Fruit fly (Drosophila melanogaster) whole organism, embryonic: ENCODE results near the gene CG15027.

Source experiments
- CG1024 ChIP-seq: fragments of 200-800 bp; sonication (Bioruptor generic); IDR thresholded peaks from 2 replicates; pipeline ENCODE4 v1.3.6; 2022; ENCODE audit warnings: missing biosample characterization, missing genetic modification characterization
- CG10366 ChIP-seq: fragments of 200-800 bp; sonication (Bioruptor generic); IDR thresholded peaks from 2 replicates; pipeline ENCODE4 v1.3.6; 2022; ENCODE audit warnings: missing biosample characterization, missing genetic modification characterization
- CG10431 ChIP-seq: fragments of 200-800 bp; sonication (Bioruptor generic); optimal IDR thresholded peaks from 3 replicates; lab custom pipeline; 2018; ENCODE audit warnings: missing biosample characterization, mild to moderate bottlenecking, missing genetic modification characterization
- CG10543 ChIP-seq: fragments of 200-800 bp; sonication (Bioruptor generic); optimal IDR thresholded peaks from 3 replicates; lab custom pipeline; 2017; ENCODE audit warnings: missing biosample characterization, mild to moderate bottlenecking, missing genetic modification characterization, moderate library complexity
- CG11085 ChIP-seq: fragments of 200-800 bp; sonication (Bioruptor generic); IDR thresholded peaks from 2 replicates; pipeline ENCODE4 v1.3.6; 2022; ENCODE audit warnings: missing biosample characterization, missing genetic modification characterization
- CG12104 ChIP-seq: fragments of 200-800 bp; sonication (Bioruptor generic); optimal IDR thresholded peaks from 3 replicates; lab custom pipeline; 2016; ENCODE audit warnings: missing biosample characterization, missing genetic modification characterization
- CG12155 ChIP-seq: fragments of 200-800 bp; sonication (Bioruptor generic); optimal IDR thresholded peaks from 3 replicates; lab custom pipeline; 2016; ENCODE audit warnings: missing biosample characterization, missing genetic modification characterization
- CG15011 ChIP-seq: fragments of 200-800 bp; sonication (Bioruptor generic); optimal IDR thresholded peaks from 3 replicates; lab custom pipeline; 2018; ENCODE audit warnings: missing biosample characterization, mild to moderate bottlenecking, missing genetic modification characterization
- CG16813 ChIP-seq: fragments of 200-800 bp; sonication (Bioruptor generic); IDR thresholded peaks from 3 replicates; pipeline ENCODE4 v1.3.6; 2022; ENCODE audit warnings: missing biosample characterization, missing genetic modification characterization; ENCODE audit not compliant: partially characterized antibody
- CG18476 ChIP-seq: fragments of 200-800 bp; sonication (Bioruptor generic); optimal IDR thresholded peaks from 2 replicates; lab custom pipeline; 2016; ENCODE audit warnings: missing biosample characterization, mild to moderate bottlenecking, missing genetic modification characterization
- CG18619 ChIP-seq: fragments of 200-800 bp; sonication (Bioruptor generic); optimal IDR thresholded peaks from 3 replicates; lab custom pipeline; 2017; ENCODE audit warnings: missing biosample characterization, mild to moderate bottlenecking, missing genetic modification characterization
- CG31365 ChIP-seq: fragments of 200-800 bp; sonication (Bioruptor generic); optimal IDR thresholded peaks from 2 replicates; lab custom pipeline; 2018; ENCODE audit warnings: missing biosample characterization, mild to moderate bottlenecking, missing genetic modification characterization
- CG31388 ChIP-seq: fragments of 200-800 bp; sonication (Bioruptor generic); optimal IDR thresholded peaks from 2 replicates; lab custom pipeline; 2016; ENCODE audit warnings: missing biosample characterization, missing genetic modification characterization
- CG6683 ChIP-seq: fragments of 200-800 bp; sonication (Bioruptor generic); optimal IDR thresholded peaks from 2 replicates; lab custom pipeline; 2017; ENCODE audit warnings: missing biosample characterization, mild to moderate bottlenecking, missing genetic modification characterization, missing genetic modification reagents
- CG8359 ChIP-seq: fragments of 200-800 bp; sonication (Bioruptor generic); optimal IDR thresholded peaks from 2 replicates; lab custom pipeline; 2017; ENCODE audit warnings: missing biosample characterization, mild to moderate bottlenecking, missing genetic modification characterization, borderline replicate concordance
- CTCF ChIP-seq: fragments of 200-800 bp; sonication (Bioruptor generic); optimal IDR thresholded peaks from 2 replicates; lab custom pipeline; 2017; ENCODE audit warnings: missing biosample characterization, mild to moderate bottlenecking, missing genetic modification characterization, moderate library complexity
- Chrac-16 ChIP-seq: fragments of 200-800 bp; sonication (Bioruptor generic); optimal IDR thresholded peaks from 3 replicates; lab custom pipeline; 2016; ENCODE audit warnings: missing biosample characterization, missing genetic modification characterization
- D19B ChIP-seq: fragments of 200-800 bp; sonication (Bioruptor generic); optimal IDR thresholded peaks from 2 replicates; lab custom pipeline; 2017; ENCODE audit warnings: missing biosample characterization, mild to moderate bottlenecking, missing genetic modification characterization
- Dref ChIP-seq: fragments of 200-800 bp; sonication (Bioruptor generic); IDR thresholded peaks from 2 replicates; pipeline ENCODE4 v1.3.6; 2022; ENCODE audit warnings: missing biosample characterization, missing genetic modification characterization
- HHEX ChIP-seq: fragments of 200-800 bp; sonication (Bioruptor generic); optimal IDR thresholded peaks from 3 replicates; lab custom pipeline; 2017; ENCODE audit warnings: missing biosample characterization, mild to moderate bottlenecking, missing genetic modification characterization, missing genetic modification reagents
- HLH3B ChIP-seq: fragments of 200-800 bp; sonication (Bioruptor generic); IDR thresholded peaks from 2 replicates; pipeline ENCODE4 v1.3.6; 2022; ENCODE audit warnings: missing biosample characterization, missing genetic modification characterization
- Hey ChIP-seq: fragments of 200-800 bp; sonication (Bioruptor generic); optimal IDR thresholded peaks from 3 replicates; lab custom pipeline; 2018; ENCODE audit warnings: missing biosample characterization, mild to moderate bottlenecking, missing genetic modification characterization
- Nf-YB ChIP-seq: fragments of 200-800 bp; sonication (Bioruptor generic); optimal IDR thresholded peaks from 3 replicates; lab custom pipeline; 2019; ENCODE audit warnings: missing biosample characterization, mild to moderate bottlenecking, missing genetic modification characterization, moderate library complexity
- Scr ChIP-seq: fragments of 200-800 bp; sonication (Bioruptor generic); IDR thresholded peaks from 2 replicates; pipeline ENCODE4 v1.3.6; 2022; ENCODE audit warnings: missing biosample characterization, missing genetic modification characterization; ENCODE audit not compliant: partially characterized antibody
- Sin3A ChIP-seq: fragments of >200 bp; optimal IDR thresholded peaks from 2 replicates; lab custom pipeline; 2018
- abd-A ChIP-seq: fragments of 200-800 bp; sonication (Bioruptor generic); optimal IDR thresholded peaks from 3 replicates; lab custom pipeline; 2019; ENCODE audit warnings: missing biosample characterization, mild to moderate bottlenecking, missing genetic modification characterization, moderate library complexity
- ato ChIP-seq: fragments of 200-800 bp; sonication (Bioruptor generic); IDR thresholded peaks from 2 replicates; pipeline ENCODE4 v1.3.6; 2022; ENCODE audit warnings: missing biosample characterization, missing genetic modification characterization; ENCODE audit not compliant: partially characterized antibody
- caup ChIP-seq: fragments of 200-800 bp; sonication (Bioruptor generic); optimal IDR thresholded peaks from 3 replicates; lab custom pipeline; 2017; ENCODE audit warnings: missing biosample characterization, mild to moderate bottlenecking, missing genetic modification characterization, moderate library complexity; ENCODE audit not compliant: severe bottlenecking
- chn ChIP-seq: fragments of 200-800 bp; sonication (Bioruptor generic); optimal IDR thresholded peaks from 2 replicates; lab custom pipeline; 2016; ENCODE audit warnings: missing biosample characterization, missing genetic modification characterization
- crol ChIP-seq: fragments of 200-800 bp; sonication (Bioruptor generic); IDR thresholded peaks from 2 replicates; pipeline ENCODE4 v1.3.6; 2022; ENCODE audit warnings: missing biosample characterization, missing genetic modification characterization
- crp ChIP-seq, 2 experiments: fragments of 200-800 bp; sonication (Bioruptor generic); optimal IDR thresholded peaks; 2 replicates in 1 of 2; 3 replicates in 1 of 2; lab custom pipeline; 2017; ENCODE audit warnings: missing biosample characterization in 2 of 2, missing genetic modification characterization in 2 of 2, mild to moderate bottlenecking in 1 of 2, moderate library complexity in 1 of 2
- cwo ChIP-seq: fragments of 200-800 bp; sonication (Bioruptor generic); optimal IDR thresholded peaks from 3 replicates; lab custom pipeline; 2017; ENCODE audit warnings: missing biosample characterization, missing genetic modification characterization, mild to moderate bottlenecking, moderate library complexity, missing genetic modification reagents
- dimm ChIP-seq: fragments of 200-800 bp; sonication (Bioruptor generic); IDR thresholded peaks from 2 replicates; pipeline ENCODE4 v1.3.6; 2022; ENCODE audit warnings: missing biosample characterization, missing genetic modification characterization
- gfzf ChIP-seq: fragments of 200-800 bp; sonication (Bioruptor generic); optimal IDR thresholded peaks from 2 replicates; lab custom pipeline; 2016; ENCODE audit warnings: missing biosample characterization, mild to moderate bottlenecking, missing genetic modification characterization, moderate library complexity
- hth ChIP-seq: fragments of >200 bp; optimal IDR thresholded peaks from 2 replicates; lab custom pipeline; 2017; ENCODE audit warnings: inconsistent platforms
- jigr1 ChIP-seq: fragments of 200-800 bp; sonication (Bioruptor generic); IDR thresholded peaks from 3 replicates; pipeline ENCODE4 v1.3.6; 2022; ENCODE audit warnings: missing biosample characterization, missing genetic modification characterization
- nerfin-2 ChIP-seq: fragments of 200-800 bp; sonication (Bioruptor generic); IDR thresholded peaks from 2 replicates; pipeline ENCODE4 v1.3.6; 2022; ENCODE audit warnings: missing biosample characterization, missing genetic modification characterization; ENCODE audit not compliant: partially characterized antibody
- phol ChIP-seq: fragments of 200-800 bp; sonication (Bioruptor generic); optimal IDR thresholded peaks from 3 replicates; lab custom pipeline; 2018; ENCODE audit warnings: missing biosample characterization, mild to moderate bottlenecking, missing genetic modification characterization, moderate library complexity
- pum ChIP-seq: fragments of 200-800 bp; sonication (Bioruptor generic); optimal IDR thresholded peaks from 2 replicates; lab custom pipeline; 2016; ENCODE audit warnings: missing biosample characterization, missing genetic modification characterization
- sc ChIP-seq, 3 experiments: fragments of >200 bp in 2 of 3; fragments of 200-800 bp in 1 of 3; sonication (Bioruptor generic) in 1 of 3; optimal IDR thresholded peaks; 2 replicates in 2 of 3; 3 replicates in 1 of 3; lab custom pipeline; 2017; ENCODE audit warnings: mild to moderate bottlenecking in 1 of 3, missing biosample characterization in 1 of 3, missing genetic modification characterization in 1 of 3, missing genetic modification reagents in 1 of 3
- schlank ChIP-seq: fragments of 200-800 bp; sonication (Bioruptor generic); optimal IDR thresholded peaks from 2 replicates; lab custom pipeline; 2018; ENCODE audit warnings: missing biosample characterization, mild to moderate bottlenecking, missing genetic modification characterization
- sim ChIP-seq: fragments of 200-800 bp; sonication (Bioruptor generic); IDR thresholded peaks from 2 replicates; pipeline ENCODE4 v1.3.6; 2022; ENCODE audit warnings: missing biosample characterization, missing genetic modification characterization
- sob ChIP-seq: fragments of 200-800 bp; sonication (Bioruptor generic); IDR thresholded peaks from 2 replicates; pipeline ENCODE4 v1.3.6; 2022; ENCODE audit warnings: missing biosample characterization, missing genetic modification characterization
- stc ChIP-seq: fragments of 200-800 bp; sonication (Bioruptor generic); IDR thresholded peaks from 2 replicates; pipeline ENCODE4 v1.3.6; 2022; ENCODE audit warnings: missing biosample characterization, missing genetic modification characterization
- stwl ChIP-seq: fragments of 200-800 bp; sonication (Bioruptor generic); optimal IDR thresholded peaks from 3 replicates; lab custom pipeline; 2018; ENCODE audit warnings: missing biosample characterization, mild to moderate bottlenecking, missing genetic modification characterization, moderate library complexity
- tap ChIP-seq: fragments of 200-800 bp; optimal IDR thresholded peaks from 3 replicates; lab custom pipeline; 2019; ENCODE audit warnings: missing biosample characterization, mild to moderate bottlenecking, missing genetic modification characterization, moderate library complexity
- ttk ChIP-seq: fragments of 200-800 bp; sonication (Bioruptor generic); IDR thresholded peaks from 2 replicates; pipeline ENCODE4 v2.1.2; 2022; ENCODE audit warnings: missing biosample characterization, missing genetic modification characterization
- twi ChIP-seq: fragments of 200-800 bp; optimal IDR thresholded peaks from 2 replicates; lab custom pipeline; 2019; ENCODE audit warnings: missing biosample characterization, mild to moderate bottlenecking, missing genetic modification characterization, moderate library complexity
- z ChIP-seq: fragments of 200-800 bp; sonication (Bioruptor generic); IDR thresholded peaks from 3 replicates; pipeline ENCODE4 v1.3.6; 2022; ENCODE audit warnings: missing biosample characterization, missing genetic modification characterization

Gene CG15027

dm6 chrX:15085777-15086510, at the start of gene CG15027, which contains the start of gene Dbct (continued):
- peak; percentile 84 to 96 for TF ChIP-seq crp (GFP tag; optimal IDR thresholded peaks at IDR 0.05; lab: Kevin White, UChicago)
- no peak for TF ChIP-seq crol
- TF ChIP-seq abd-A (tag; lab: Kevin White, UChicago) = peak; percentile 36
- no peak for TF ChIP-seq z (GFP tag; lab: Robert Waterston, UW)
- TF ChIP-seq Hey (tag; lab: Kevin White, UChicago) = no peak
- no peak for TF ChIP-seq chn (GFP tag; lab: Kevin White, UChicago)
- peak; percentile 4 for TF ChIP-seq CG31388 (GFP tag; lab: Kevin White, UChicago)
- peak; percentile 14 for TF ChIP-seq cwo (GFP tag; lab: Kevin White, UChicago)
- TF ChIP-seq tap (tag; lab: Kevin White, UChicago) = peak; percentile 48
- no peak for TF ChIP-seq pum (GFP tag; lab: Kevin White, UChicago)
- TF ChIP-seq Scr (GFP tag; lab: Robert Waterston, UW) = peak; percentile 84
- no peak for TF ChIP-seq nerfin-2 (GFP tag; lab: Robert Waterston, UW)
- TF ChIP-seq CG8359 = no peak
- TF ChIP-seq CG6683 (GFP tag; lab: Kevin White, UChicago) = no peak
- peak; percentile 79 for TF ChIP-seq CG10543 (GFP tag; lab: Kevin White, UChicago)
- TF ChIP-seq sob = peak; percentile 63
- peak; percentile 4 for TF ChIP-seq caup (GFP tag; lab: Kevin White, UChicago)
- TF ChIP-seq HHEX (GFP tag; lab: Kevin White, UChicago) = peak; percentile 31
- TF ChIP-seq gfzf (GFP tag; lab: Kevin White, UChicago) = no peak
- TF ChIP-seq CG12104 (GFP tag; lab: Kevin White, UChicago) = peak; percentile 39
- peak; percentile 17 for TF ChIP-seq Sin3A (lab: Kevin White, UChicago)
- no peak for TF ChIP-seq D19B
- peak; percentile 53 for TF ChIP-seq Dref (GFP tag; lab: Robert Waterston, UW)
- TF ChIP-seq stc (GFP tag; lab: Robert Waterston, UW) = peak; percentile 46
- peak; percentile 75 for TF ChIP-seq phol (tag; lab: Kevin White, UChicago)
- peak; percentile 78 for TF ChIP-seq CG16813
- TF ChIP-seq sim (GFP tag; lab: Robert Waterston, UW) = no peak
- peak; percentile 46 for TF ChIP-seq ttk (GFP tag; lab: Robert Waterston, UW)
- no peak for TF ChIP-seq CTCF (GFP tag; lab: Kevin White, UChicago)
- peak; percentile 62 for TF ChIP-seq Chrac-16 (GFP tag; lab: Kevin White, UChicago)
- TF ChIP-seq dimm = no peak
- TF ChIP-seq HLH3B = peak; percentile 58; the same call in 1 of the 2 replicates
- TF ChIP-seq Nf-YB (GFP tag; lab: Kevin White, UChicago) = peak; percentile 45
- TF ChIP-seq CG15011 = peak; percentile 41
- TF ChIP-seq CG12155 (GFP tag; lab: Kevin White, UChicago) = peak; percentile 63
- no peak for TF ChIP-seq CG10431
- TF ChIP-seq schlank (tag; lab: Kevin White, UChicago) = no peak
- TF ChIP-seq jigr1 (GFP tag; lab: Robert Waterston, UW) = no peak
- TF ChIP-seq CG18619 (GFP tag; lab: Kevin White, UChicago) = peak; percentile 43
- no peak for TF ChIP-seq hth
- no peak for TF ChIP-seq sc (optimal IDR thresholded peaks at IDR 0.05; lab: Kevin White, UChicago)
- TF ChIP-seq sc (GFP tag; optimal IDR thresholded peaks at IDR 0.05; lab: Kevin White, UChicago) = no peak
- peak; percentile 63 for TF ChIP-seq CG10366
- peak; percentile 60; the same call in 1 of the 2 replicates for TF ChIP-seq CG11085
- TF ChIP-seq ato (GFP tag; lab: Robert Waterston, UW) = 0 out of 2 replicates have a peak, but pooled peaks have one; percentile 24
- TF ChIP-seq stwl (tag; lab: Kevin White, UChicago) = peak; percentile 39
- no peak for TF ChIP-seq CG18476 (GFP tag; lab: Kevin White, UChicago)
- peak; percentile 75 for TF ChIP-seq twi
- peak; percentile 48; the same call in 1 of the 2 replicates for TF ChIP-seq CG1024 (GFP tag; lab: Robert Waterston, UW)
- TF ChIP-seq CG31365 (tag; lab: Kevin White, UChicago) = no peak
